Fruit fly (Drosophila melanogaster) whole organism, pupa: ENCODE measurements around the gene Fit1.

ENCODE experiments used
- CG10348 ChIP-seq: fragments of 200-800 bp; sonication (Bioruptor generic); IDR thresholded peaks from 2 replicates; pipeline ENCODE4 v1.3.6; 2022; ENCODE audit warnings: missing biosample characterization, missing genetic modification characterization
- CG12605 ChIP-seq: fragments of 200-800 bp; sonication (Bioruptor generic); IDR thresholded peaks from 2 replicates; pipeline ENCODE4 v1.3.6; 2022; ENCODE audit warnings: missing biosample characterization, missing genetic modification characterization
- CG13204 ChIP-seq: fragments of 200-800 bp; sonication (Bioruptor generic); optimal IDR thresholded peaks from 2 replicates; lab custom pipeline; 2018; ENCODE audit warnings: missing biosample characterization, mild to moderate bottlenecking, missing genetic modification characterization, moderate library complexity
- CG14655 ChIP-seq: fragments of 200-800 bp; sonication (Bioruptor generic); optimal IDR thresholded peaks from 3 replicates; lab custom pipeline; 2017; ENCODE audit warnings: mild to moderate bottlenecking, missing biosample characterization, missing genetic modification reagents, missing genetic modification characterization
- CG15710 ChIP-seq: fragments of 200-800 bp; sonication (Bioruptor generic); optimal IDR thresholded peaks from 2 replicates; lab custom pipeline; 2018; ENCODE audit warnings: missing biosample characterization, mild to moderate bottlenecking, missing genetic modification characterization, moderate library complexity
- CG17806 ChIP-seq: fragments of 200-800 bp; sonication (Bioruptor generic); optimal IDR thresholded peaks from 2 replicates; lab custom pipeline; 2018; ENCODE audit warnings: missing biosample characterization, mild to moderate bottlenecking, missing genetic modification characterization, moderate library complexity
- CG32121 ChIP-seq: fragments of 200-800 bp; sonication (Bioruptor generic); IDR thresholded peaks from 2 replicates; pipeline ENCODE4 v1.3.6; 2022; ENCODE audit warnings: missing biosample characterization, missing genetic modification characterization
- CG34367 ChIP-seq: fragments of 200-800 bp; sonication (Bioruptor generic); optimal IDR thresholded peaks from 2 replicates; lab custom pipeline; 2018; ENCODE audit warnings: missing biosample characterization, mild to moderate bottlenecking, missing genetic modification characterization
- CG4496 ChIP-seq: fragments of 200-800 bp; sonication (Bioruptor generic); IDR thresholded peaks from 3 replicates; pipeline ENCODE4 v1.3.6; 2022; ENCODE audit warnings: missing biosample characterization, missing genetic modification characterization
- CG8159 ChIP-seq: fragments of 200-800 bp; sonication (Bioruptor generic); optimal IDR thresholded peaks from 3 replicates; lab custom pipeline; 2018; ENCODE audit warnings: missing biosample characterization, mild to moderate bottlenecking, missing genetic modification characterization, moderate library complexity
- CG8301 ChIP-seq: fragments of 200-800 bp; sonication (Bioruptor generic); optimal IDR thresholded peaks from 2 replicates; lab custom pipeline; 2018; ENCODE audit warnings: missing biosample characterization, mild to moderate bottlenecking, missing genetic modification characterization
- CG9948 ChIP-seq: fragments of 200-800 bp; sonication (Bioruptor generic); optimal IDR thresholded peaks from 2 replicates; lab custom pipeline; 2018; ENCODE audit warnings: missing biosample characterization, mild to moderate bottlenecking, missing genetic modification characterization, moderate library complexity
- D1 ChIP-seq: fragments of 200-800 bp; sonication (Bioruptor generic); optimal IDR thresholded peaks from 2 replicates; lab custom pipeline; 2018; ENCODE audit warnings: missing biosample characterization, mild to moderate bottlenecking, missing genetic modification characterization, moderate library complexity
- EcR ChIP-seq: fragments of 200-800 bp; sonication (Bioruptor generic); optimal IDR thresholded peaks from 3 replicates; lab custom pipeline; 2019; ENCODE audit warnings: missing biosample characterization, missing genetic modification characterization, mild to moderate bottlenecking, moderate library complexity, missing genetic modification reagents
- Ets98B ChIP-seq: fragments of 200-800 bp; sonication (Bioruptor generic); IDR thresholded peaks from 2 replicates; pipeline ENCODE4 v1.3.6; 2022; ENCODE audit warnings: missing biosample characterization, missing genetic modification characterization
- Pif1A ChIP-seq: fragments of 200-800 bp; sonication (Bioruptor generic); optimal IDR thresholded peaks from 3 replicates; lab custom pipeline; 2016; ENCODE audit warnings: missing biosample characterization, missing genetic modification characterization
- Pif1B ChIP-seq: fragments of 200-800 bp; sonication (Bioruptor generic); optimal IDR thresholded peaks from 3 replicates; lab custom pipeline; 2016; ENCODE audit warnings: missing biosample characterization, missing genetic modification characterization
- Snoo ChIP-seq: fragments of 200-800 bp; sonication (Bioruptor generic); optimal IDR thresholded peaks from 3 replicates; lab custom pipeline; 2017; ENCODE audit warnings: missing biosample characterization, mild to moderate bottlenecking, missing genetic modification characterization, inconsistent platforms
- fd96Ca ChIP-seq: fragments of 200-800 bp; sonication (Bioruptor generic); IDR thresholded peaks from 3 replicates; pipeline ENCODE4 v1.3.6; 2022; ENCODE audit warnings: missing biosample characterization, missing genetic modification characterization
- gl ChIP-seq: fragments of 200-800 bp; sonication (Bioruptor generic); optimal IDR thresholded peaks from 2 replicates; lab custom pipeline; 2018; ENCODE audit warnings: missing biosample characterization, mild to moderate bottlenecking, missing genetic modification characterization
- rn ChIP-seq: fragments of 200-800 bp; sonication (Bioruptor generic); IDR thresholded peaks from 2 replicates; pipeline ENCODE4 v1.3.6; 2022; ENCODE audit warnings: missing biosample characterization, missing genetic modification characterization

Fit1 gene

dm6 chr3L:4120358-4121349 is 17.3 kb downstream of the Fit1 start:
- TF ChIP-seq CG4496 (GFP tag; lab: Robert Waterston, UW): 0 out of 3 replicates have a peak, but pooled peaks have one; percentile 18
- no peak for TF ChIP-seq CG15710 (tag; lab: Kevin White, UChicago)
- TF ChIP-seq, all 21 proteins: peak for 1

- TF ChIP-seq rn (GFP tag; lab: Robert Waterston, UW): no peak
- no peak for TF ChIP-seq gl (tag; lab: Kevin White, UChicago)
- TF ChIP-seq fd96Ca (GFP tag; lab: Robert Waterston, UW): no peak
- TF ChIP-seq CG8159 (tag; lab: Kevin White, UChicago): no peak
- TF ChIP-seq CG34367 (tag; lab: Kevin White, UChicago): no peak
- no peak for TF ChIP-seq CG10348 (GFP tag; lab: Robert Waterston, UW)
- TF ChIP-seq Snoo (tag; lab: Kevin White, UChicago): no peak
- no peak for TF ChIP-seq CG8301 (tag; lab: Kevin White, UChicago)
- TF ChIP-seq Ets98B (GFP tag; lab: Robert Waterston, UW): no peak
- TF ChIP-seq Pif1A (GFP tag; lab: Kevin White, UChicago): no peak
- TF ChIP-seq CG12605 (GFP tag; lab: Robert Waterston, UW): no peak
- TF ChIP-seq CG14655 (GFP tag; lab: Kevin White, UChicago): no peak
- no peak for TF ChIP-seq CG9948 (tag; lab: Kevin White, UChicago)
- no peak for TF ChIP-seq D1 (tag; lab: Kevin White, UChicago)
- TF ChIP-seq Pif1B (GFP tag; lab: Kevin White, UChicago): no peak
- TF ChIP-seq CG17806: no peak
- no peak for TF ChIP-seq CG32121 (GFP tag; lab: Robert Waterston, UW)
- no peak for TF ChIP-seq CG15710 (tag; lab: Kevin White, UChicago)
Measured at dm6 chr3L:4121589-4121988, 18.2 kb downstream of the Fit1 start.

dm6 chr3L:4122185-4122767 is 18.9 kb downstream of the Fit1 start, which contains the start of gene Chd64:
Gene Chd64 (minus strand): TSS chr3L:4122388.
- TF ChIP-seq CG8301 (tag; lab: Kevin White, UChicago) (no peak), fd96Ca (GFP tag; lab: Robert Waterston, UW) (peak; percentile 64; the same call in 1 of the 3 replicates), rn (GFP tag; lab: Robert Waterston, UW) (no peak), CG15710 (tag; lab: Kevin White, UChicago) (peak; percentile 3), Pif1B (GFP tag; lab: Kevin White, UChicago) (no peak), CG32121 (GFP tag; lab: Robert Waterston, UW) (peak; percentile 27; the same call in 1 of the 2 replicates), gl (tag; lab: Kevin White, UChicago) (no peak), CG17806 (no peak), EcR (peak; percentile 45), Ets98B (GFP tag; lab: Robert Waterston, UW) (peak; percentile 45; the same call in 1 of the 2 replicates), CG9948 (tag; lab: Kevin White, UChicago) (no peak), CG12605 (GFP tag; lab: Robert Waterston, UW) (peak; percentile 37; the same call in 1 of the 2 replicates), Pif1A (GFP tag; lab: Kevin White, UChicago) (no peak), CG14655 (GFP tag; lab: Kevin White, UChicago) (no peak), CG8159 (tag; lab: Kevin White, UChicago) (no peak), CG4496 (GFP tag; lab: Robert Waterston, UW) (peak; percentile 53; the same call in 1 of the 3 replicates), Snoo (tag; lab: Kevin White, UChicago) (peak; percentile 60)

dm6 chr3L:4125709-4126108 is 22.3 kb downstream of the Fit1 start:
- TF ChIP-seq Pif1B (GFP tag; lab: Kevin White, UChicago): no peak
- TF ChIP-seq CG4496 (GFP tag; lab: Robert Waterston, UW): no peak
- TF ChIP-seq CG12605 (GFP tag; lab: Robert Waterston, UW): no peak
- TF ChIP-seq D1 (tag; lab: Kevin White, UChicago): no peak
- no peak for TF ChIP-seq CG34367 (tag; lab: Kevin White, UChicago)
- TF ChIP-seq CG14655 (GFP tag; lab: Kevin White, UChicago): no peak
- no peak for TF ChIP-seq EcR
- TF ChIP-seq fd96Ca (GFP tag; lab: Robert Waterston, UW): no peak
- no peak for TF ChIP-seq CG32121 (GFP tag; lab: Robert Waterston, UW)

dm6 chr3L:4128579-4128978 is 25.2 kb downstream of the Fit1 start:
- TF ChIP-seq CG12605 (GFP tag; lab: Robert Waterston, UW): no peak
- no peak for TF ChIP-seq Pif1A (GFP tag; lab: Kevin White, UChicago)
- TF ChIP-seq CG8301 (tag; lab: Kevin White, UChicago): no peak
- no peak for TF ChIP-seq rn (GFP tag; lab: Robert Waterston, UW)
- TF ChIP-seq, all 21 proteins: peak for 0

- no peak for TF ChIP-seq CG13204 (GFP tag; lab: Kevin White, UChicago)
- no peak for TF ChIP-seq CG12605 (GFP tag; lab: Robert Waterston, UW)
- TF ChIP-seq CG10348 (GFP tag; lab: Robert Waterston, UW): no peak
- no peak for TF ChIP-seq CG17806
- no peak for TF ChIP-seq fd96Ca (GFP tag; lab: Robert Waterston, UW)
- TF ChIP-seq, all 21 proteins: peak for 0
Measured at dm6 chr3L:4130743-4131142, 27.4 kb downstream of the Fit1 start.
